Worm (Caenorhabditis elegans) whole organism, L1 larva: ENCODE measurements around the gene srab-14.

ENCODE experiments used
- C16A3.4 ChIP-seq: fragments of 150-350 bp; optimal IDR thresholded peaks from 2 replicates; lab custom pipeline; 2014; ENCODE audit warnings: missing biosample characterization, missing genetic modification characterization
- C34B4.2 ChIP-seq: sonication (generic microtip); optimal IDR thresholded peaks from 2 replicates; lab custom pipeline; 2017; ENCODE audit warnings: mild to moderate bottlenecking, missing genetic modification characterization, missing compliant biosample characterization
- F16B12.6 ChIP-seq: fragments of 150-350 bp; optimal IDR thresholded peaks from 2 replicates; lab custom pipeline; 2014; ENCODE audit warnings: missing biosample characterization, missing genetic modification characterization
- Y116A8C.19 ChIP-seq: sonication (generic microtip); optimal IDR thresholded peaks from 2 replicates; lab custom pipeline; 2016; ENCODE audit warnings: missing compliant biosample characterization, missing genetic modification characterization, borderline replicate concordance
- ama-1 ChIP-seq: fragments of 150-350 bp; optimal IDR thresholded peaks from 2 replicates; lab custom pipeline; 2014
- blmp-1 ChIP-seq: fragments of 150-350 bp; optimal IDR thresholded peaks from 2 replicates; lab custom pipeline; 2014; ENCODE audit warnings: missing biosample characterization, missing genetic modification characterization
- ceh-8 ChIP-seq: fragments of 200-800 bp; sonication (Bioruptor generic); optimal IDR thresholded peaks from 2 replicates; lab custom pipeline; 2018; ENCODE audit warnings: mild to moderate bottlenecking, missing genetic modification characterization, moderate library complexity, missing compliant biosample characterization
- ces-1 ChIP-seq: fragments of 150-350 bp; optimal IDR thresholded peaks from 2 replicates; lab custom pipeline; 2014; ENCODE audit warnings: missing biosample characterization, missing genetic modification reagents, missing genetic modification characterization
- efl-1 ChIP-seq, 4 experiments: fragments of 150-350 bp; optimal IDR thresholded peaks in 3 of 4; peaks in 1 of 4; 1 replicate in 1 of 4; 2 replicates in 3 of 4; lab custom pipeline; 2014; ENCODE audit warnings: missing biosample characterization in 2 of 4, missing genetic modification characterization in 2 of 4, missing genetic modification reagents in 2 of 4
- efl-3 ChIP-seq: fragments of 200-800 bp; sonication (Bioruptor generic); optimal IDR thresholded peaks from 2 replicates; lab custom pipeline; 2018; ENCODE audit warnings: mild to moderate bottlenecking, missing genetic modification characterization, missing compliant biosample characterization
- elt-3 ChIP-seq, 6 experiments: fragments of 150-350 bp in 1 of 6; sonication (generic microtip); optimal IDR thresholded peaks; 2 replicates each; lab custom pipeline; 2017 to 2018; ENCODE audit warnings: missing biosample characterization in 6 of 6, missing genetic modification characterization in 6 of 6, inconsistent platforms in 1 of 6
- fkh-10 ChIP-seq: sonication (generic microtip); optimal IDR thresholded peaks from 2 replicates; lab custom pipeline; 2017; ENCODE audit warnings: missing biosample characterization, missing genetic modification reagents, missing genetic modification characterization
- fkh-4 ChIP-seq: sonication (generic microtip); optimal IDR thresholded peaks from 2 replicates; lab custom pipeline; 2016; ENCODE audit warnings: missing compliant biosample characterization, missing genetic modification characterization, borderline replicate concordance
- fkh-8 ChIP-seq: sonication (generic microtip); optimal IDR thresholded peaks from 2 replicates; lab custom pipeline; 2016; ENCODE audit warnings: mild to moderate bottlenecking, missing genetic modification characterization, missing compliant biosample characterization
- grh-1 ChIP-seq: fragments of 200-800 bp; sonication (Bioruptor generic); IDR thresholded peaks from 2 replicates; pipeline ENCODE4 v1.3.6; 2022; ENCODE audit warnings: missing genetic modification reagents, missing genetic modification characterization, missing compliant biosample characterization
- hlh-17 ChIP-seq: fragments of 200-800 bp; sonication (Bioruptor generic); optimal IDR thresholded peaks from 2 replicates; lab custom pipeline; 2018; ENCODE audit warnings: missing genetic modification characterization, mild to moderate bottlenecking, missing compliant biosample characterization, moderate library complexity, borderline replicate concordance
- hlh-4 ChIP-seq: sonication (generic microtip); optimal IDR thresholded peaks from 2 replicates; lab custom pipeline; 2016; ENCODE audit warnings: mild to moderate bottlenecking, missing genetic modification characterization, missing compliant biosample characterization
- hpl-2 ChIP-seq: fragments of 150-350 bp; optimal IDR thresholded peaks from 2 replicates; lab custom pipeline; 2014; ENCODE audit warnings: missing biosample characterization, missing genetic modification reagents, missing genetic modification characterization
- irx-1 ChIP-seq: sonication (generic microtip); optimal IDR thresholded peaks from 2 replicates; lab custom pipeline; 2016; ENCODE audit warnings: missing genetic modification characterization, missing compliant biosample characterization
- isw-1 ChIP-seq: fragments of 200-800 bp; sonication (Bioruptor generic); IDR thresholded peaks from 2 replicates; pipeline ENCODE4 v1.3.6; 2022; ENCODE audit warnings: missing genetic modification characterization, missing compliant biosample characterization
- lin-13 ChIP-seq: fragments of 150-350 bp; optimal IDR thresholded peaks from 2 replicates; lab custom pipeline; 2014; ENCODE audit warnings: missing biosample characterization, missing genetic modification reagents, missing genetic modification characterization
- lin-35 ChIP-seq, 2 experiments: fragments of 150-350 bp; optimal IDR thresholded peaks; 2 replicates each; lab custom pipeline; 2014; ENCODE audit warnings: missing biosample characterization in 2 of 2, missing genetic modification characterization in 2 of 2, missing genetic modification reagents in 2 of 2
- lsy-2 ChIP-seq, 2 experiments: fragments of 150-350 bp; optimal IDR thresholded peaks; 2 replicates each; lab custom pipeline; 2014; ENCODE audit warnings: missing biosample characterization in 2 of 2, missing genetic modification characterization in 2 of 2
- nhr-19 ChIP-seq: fragments of 200-800 bp; sonication (Bioruptor generic); conservative IDR thresholded peaks from 2 replicates; pipeline ENCODE4 v1.3.6; 2022; ENCODE audit warnings: missing genetic modification characterization, missing compliant biosample characterization
- nhr-20 ChIP-seq: sonication (generic microtip); optimal IDR thresholded peaks from 2 replicates; lab custom pipeline; 2016; ENCODE audit warnings: mild to moderate bottlenecking, missing genetic modification characterization, missing compliant biosample characterization
- nhr-28 ChIP-seq: fragments of 150-350 bp; optimal IDR thresholded peaks from 2 replicates; lab custom pipeline; 2014; ENCODE audit warnings: missing biosample characterization, missing genetic modification characterization
- nhr-76 ChIP-seq: sonication (generic microtip); optimal IDR thresholded peaks from 2 replicates; lab custom pipeline; 2017; ENCODE audit warnings: missing biosample characterization, missing genetic modification characterization
- nhr-77 ChIP-seq: fragments of 150-350 bp; optimal IDR thresholded peaks from 2 replicates; lab custom pipeline; 2014; ENCODE audit warnings: missing biosample characterization, missing genetic modification characterization
- nhr-85 ChIP-seq: sonication (generic microtip); peaks from one replicate; lab custom pipeline; 2016; ENCODE audit warnings: missing genetic modification characterization, inconsistent platforms, missing compliant biosample characterization
- nhr-90 ChIP-seq: sonication (generic microtip); optimal IDR thresholded peaks from 2 replicates; lab custom pipeline; 2016; ENCODE audit warnings: mild to moderate bottlenecking, missing genetic modification characterization, missing compliant biosample characterization; ENCODE audit not compliant: poor library complexity
- pqm-1 ChIP-seq: sonication (generic microtip); optimal IDR thresholded peaks from 3 replicates; lab custom pipeline; 2017; ENCODE audit warnings: missing biosample characterization, missing genetic modification characterization
- rnt-1 ChIP-seq: sonication (generic microtip); optimal IDR thresholded peaks from 2 replicates; lab custom pipeline; 2016; ENCODE audit warnings: mild to moderate bottlenecking, missing genetic modification characterization, moderate library complexity, missing compliant biosample characterization
- snpc-4 ChIP-seq: fragments of 150-350 bp; optimal IDR thresholded peaks from 2 replicates; lab custom pipeline; 2014; ENCODE audit warnings: missing biosample characterization, missing genetic modification characterization
- sptf-1 ChIP-seq: fragments of 150-350 bp; optimal IDR thresholded peaks from 2 replicates; lab custom pipeline; 2014; ENCODE audit warnings: missing biosample characterization, missing genetic modification characterization
- swsn-7 ChIP-seq: sonication (generic microtip); optimal IDR thresholded peaks from 2 replicates; lab custom pipeline; 2016; ENCODE audit warnings: missing genetic modification characterization, missing compliant biosample characterization
- tbx-2 ChIP-seq: sonication (generic microtip); optimal IDR thresholded peaks from 2 replicates; lab custom pipeline; 2016; ENCODE audit warnings: missing genetic modification characterization, missing compliant biosample characterization
- unc-130 ChIP-seq: fragments of 150-350 bp; optimal IDR thresholded peaks from 2 replicates; lab custom pipeline; 2017; ENCODE audit warnings: missing biosample characterization, missing genetic modification characterization, inconsistent platforms
- unc-98 ChIP-seq: fragments of 200-800 bp; sonication (Bioruptor generic); IDR thresholded peaks from 2 replicates; pipeline ENCODE4 v1.3.6; 2022; ENCODE audit warnings: missing genetic modification characterization, missing compliant biosample characterization
- xbp-1 ChIP-seq: sonication (generic microtip); optimal IDR thresholded peaks from 2 replicates; lab custom pipeline; 2016; ENCODE audit warnings: missing genetic modification characterization, missing compliant biosample characterization
- zag-1 ChIP-seq: fragments of 150-350 bp; optimal IDR thresholded peaks from 2 replicates; lab custom pipeline; 2014; ENCODE audit warnings: missing biosample characterization, missing genetic modification characterization
- zip-4 ChIP-seq: fragments of 200-800 bp; sonication (Bioruptor generic); optimal IDR thresholded peaks from 2 replicates; lab custom pipeline; 2018; ENCODE audit warnings: mild to moderate bottlenecking, missing genetic modification characterization, moderate library complexity, missing compliant biosample characterization
- ztf-11 ChIP-seq, 2 experiments: sonication (generic microtip); optimal IDR thresholded peaks; 2 replicates each; lab custom pipeline; 2016 to 2017; ENCODE audit warnings: missing genetic modification characterization in 2 of 2, missing biosample characterization in 1 of 2, missing compliant biosample characterization in 1 of 2
- ztf-4 ChIP-seq: fragments of 150-350 bp; optimal IDR thresholded peaks from 2 replicates; lab custom pipeline; 2014; ENCODE audit warnings: missing biosample characterization, missing genetic modification characterization

srab-14 gene

ce11 chrII:7534934-7535333, 35.6 kb upstream of the srab-14 start, which contains the start of gene ZK1290.13:
Gene ZK1290.13 (plus strand): TSS chrII:7535006.
- TF ChIP-seq tbx-2 (tag; lab: Kevin White, UChicago) (no peak), elt-3 (tag; optimal IDR thresholded peaks at IDR 0.05; lab: Kevin White, UChicago) (no peak), isw-1 (no peak), C16A3.4 (no peak), unc-98 (no peak), ztf-4 (tag; lab: Kevin White, UChicago) (no peak), nhr-28 (tag; lab: Kevin White, UChicago) (no peak), zip-4 (GFP tag; lab: Kevin White, UChicago) (no peak), fkh-8 (tag; lab: Kevin White, UChicago) (no peak)

- peak; percentile 57 for TF ChIP-seq nhr-85
- TF ChIP-seq irx-1 = no peak
- peak; percentile 91 for TF ChIP-seq blmp-1 (tag; lab: Kevin White, UChicago)
- no peak for TF ChIP-seq snpc-4 (tag; lab: Kevin White, UChicago)
Observed at ce11 chrII:7534369-7534768, 35.1 kb upstream of the srab-14 start, which contains the start of gene wrt-10. Gene wrt-10 (minus strand): TSS chrII:7534563.

- TF ChIP-seq elt-3 (tag; optimal IDR thresholded peaks at IDR 0.05; lab: Kevin White, UChicago) = peak in 3 of 6 experiments; percentile 3 to 26 (median 9)
- peak; percentile 69 for TF ChIP-seq nhr-85
- TF ChIP-seq grh-1 = peak; percentile 62; the same call in 1 of the 2 replicates
- TF ChIP-seq hlh-17 = no peak
- TF ChIP-seq nhr-76 (tag; lab: Kevin White, UChicago) = no peak
- TF ChIP-seq efl-3 (GFP tag; lab: Kevin White, UChicago) = no peak
- TF ChIP-seq xbp-1 (tag; lab: Kevin White, UChicago) = no peak
- TF ChIP-seq nhr-77 (tag; lab: Kevin White, UChicago) = no peak
- no peak for TF ChIP-seq ama-1 (lab: Kevin White, UChicago)
- peak; percentile 64 for TF ChIP-seq blmp-1 (tag; lab: Kevin White, UChicago)
- no peak for TF ChIP-seq nhr-90
- TF ChIP-seq lsy-2 (tag; optimal IDR thresholded peaks at IDR 0.05; lab: Kevin White, UChicago) = no peak
- TF ChIP-seq efl-1 (optimal IDR thresholded peaks at IDR 0.05; lab: Kevin White, UChicago) = no peak
- peak in 1 of 2 experiments; percentile 72 for TF ChIP-seq efl-1 (GFP tag; optimal IDR thresholded peaks at IDR 0.05 in 1 of 2; lab: Kevin White, UChicago)
- TF ChIP-seq ztf-4 (tag; lab: Kevin White, UChicago) = no peak
Observed at ce11 chrII:7531478-7531877, 32.2 kb upstream of the srab-14 start.

ce11 chrII:7530944-7531343, 31.7 kb upstream of the srab-14 start, which contains the start of gene wrt-1:
Gene wrt-1 (plus strand): TSS chrII:7530996.
- TF ChIP-seq blmp-1 (tag; lab: Kevin White, UChicago) (peak; percentile 94), efl-1 (optimal IDR thresholded peaks at IDR 0.05; lab: Kevin White, UChicago) (no peak), efl-1 (GFP tag; optimal IDR thresholded peaks at IDR 0.05 in 1 of 2; lab: Kevin White, UChicago) (peak in 1 of 2 experiments; percentile 10), ces-1 (no peak)

- no peak for TF ChIP-seq fkh-4 (tag; lab: Kevin White, UChicago)
- no peak for TF ChIP-seq Y116A8C.19 (tag; lab: Kevin White, UChicago)
- TF ChIP-seq swsn-7 (tag; lab: Kevin White, UChicago) = peak; percentile 85
- peak; percentile 82 for TF ChIP-seq unc-130 (tag; lab: Kevin White, UChicago)
- peak; percentile 84 for TF ChIP-seq blmp-1 (tag; lab: Kevin White, UChicago)
- TF ChIP-seq zip-4 (GFP tag; lab: Kevin White, UChicago) = peak; percentile 16
- TF ChIP-seq efl-3 (GFP tag; lab: Kevin White, UChicago) = no peak
- TF ChIP-seq hlh-4 (tag; lab: Kevin White, UChicago) = no peak
- TF ChIP-seq hpl-2 (GFP tag; lab: Kevin White, UChicago) = peak; percentile 81
- no peak for TF ChIP-seq ztf-11 (tag; optimal IDR thresholded peaks at IDR 0.05; lab: Kevin White, UChicago)
- TF ChIP-seq ceh-8 (GFP tag; lab: Kevin White, UChicago) = peak; percentile 7
- TF ChIP-seq F16B12.6 (tag; lab: Kevin White, UChicago) = no peak
- TF ChIP-seq efl-1 (optimal IDR thresholded peaks at IDR 0.05; lab: Kevin White, UChicago) = peak; percentile 71 to 76
- peak; percentile 46 to 94 for TF ChIP-seq efl-1 (GFP tag; optimal IDR thresholded peaks at IDR 0.05 in 1 of 2; lab: Kevin White, UChicago)
- no peak for TF ChIP-seq sptf-1 (tag; lab: Kevin White, UChicago)
- TF ChIP-seq nhr-19 (GFP tag; lab: Robert Waterston, UW) = peak; percentile 92
- no peak for TF ChIP-seq C34B4.2 (tag; lab: Kevin White, UChicago)
- TF ChIP-seq lin-13 (GFP tag; lab: Kevin White, UChicago) = peak; percentile 54
- no peak for TF ChIP-seq pqm-1
- peak; percentile 62 to 79 for TF ChIP-seq lin-35 (GFP tag; optimal IDR thresholded peaks at IDR 0.05; lab: Kevin White, UChicago)
- TF ChIP-seq elt-3 (tag; optimal IDR thresholded peaks at IDR 0.05; lab: Kevin White, UChicago) = peak in 4 of 6 experiments; percentile 9 to 89 (median 72)
- TF ChIP-seq nhr-20 = peak; percentile 97
- TF ChIP-seq rnt-1 (tag; lab: Kevin White, UChicago) = peak; percentile 75
- TF ChIP-seq zag-1 = no peak
- TF ChIP-seq ztf-4 (tag; lab: Kevin White, UChicago) = peak; percentile 77
- TF ChIP-seq fkh-10 (GFP tag; lab: Kevin White, UChicago) = peak; percentile 9
Observed at ce11 chrII:7529078-7529683, 29.9 kb upstream of the srab-14 start, which contains the start of gene ZK1290.5. Gene ZK1290.5 (plus strand): TSS chrII:7529643.
